Worm (Caenorhabditis elegans) whole organism, L4 larva: ENCODE measurements around the gene K08H10.10.
A peak's percentile ranks its signal among the peaks of the same experiment; 100 is the strongest.

Experiments used
- F10B5.3 ChIP-seq: sonication (generic microtip); optimal IDR thresholded peaks from 2 replicates; lab custom pipeline; 2016; ENCODE audit warnings: mild to moderate bottlenecking, missing genetic modification characterization, missing compliant biosample characterization
- F44E2.7 ChIP-seq: fragments of 200-800 bp; sonication (Bioruptor generic); IDR thresholded peaks from 2 replicates; pipeline ENCODE4 v2.1.2; 2022; ENCODE audit warnings: missing genetic modification characterization, missing compliant biosample characterization
- R02D3.7 ChIP-seq: fragments of 150-350 bp; sonication (generic microtip); optimal IDR thresholded peaks from 3 replicates; lab custom pipeline; 2014; ENCODE audit warnings: missing biosample characterization, missing genetic modification characterization
- T20F7.1 ChIP-seq: fragments of 200-800 bp; sonication (Bioruptor generic); optimal IDR thresholded peaks from 2 replicates; lab custom pipeline; 2018; ENCODE audit warnings: mild to moderate bottlenecking, missing genetic modification characterization, missing compliant biosample characterization
- Y105C5A.15 ChIP-seq: fragments of 200-800 bp; sonication (Bioruptor generic); IDR thresholded peaks from 2 replicates; pipeline ENCODE4 v1.3.6; 2022; ENCODE audit warnings: missing genetic modification characterization, missing compliant biosample characterization
- Y75B8A.6 ChIP-seq: fragments of 200-800 bp; sonication (Bioruptor generic); IDR thresholded peaks from 2 replicates; pipeline ENCODE4 v1.3.6; 2022; ENCODE audit warnings: missing genetic modification reagents, missing genetic modification characterization, missing compliant biosample characterization
- ZK337.2 ChIP-seq: fragments of 200-800 bp; sonication (Bioruptor generic); IDR thresholded peaks from 2 replicates; pipeline ENCODE4 v1.3.6; 2022; ENCODE audit warnings: missing genetic modification reagents, missing genetic modification characterization, missing compliant biosample characterization
- aha-1 ChIP-seq: fragments of 150-350 bp; peaks from one replicate; lab custom pipeline; 2014; ENCODE audit warnings: missing biosample characterization, missing genetic modification characterization
- ama-1 ChIP-seq: fragments of 150-350 bp; optimal IDR thresholded peaks from 2 replicates; lab custom pipeline; 2014; ENCODE audit warnings: inconsistent platforms, mixed read lengths
- arid-1 ChIP-seq: fragments of 200-800 bp; sonication (Bioruptor generic); conservative IDR thresholded peaks from 2 replicates; pipeline ENCODE4 v1.3.6; 2022; ENCODE audit warnings: missing genetic modification reagents, missing genetic modification characterization, missing compliant biosample characterization
- ceh-32 ChIP-seq: sonication (generic microtip); optimal IDR thresholded peaks from 2 replicates; lab custom pipeline; 2016; ENCODE audit warnings: mild to moderate bottlenecking, missing genetic modification characterization, missing compliant biosample characterization; ENCODE audit not compliant: poor library complexity
- ceh-44 ChIP-seq: fragments of 200-800 bp; sonication (Bioruptor generic); IDR thresholded peaks from 2 replicates; pipeline ENCODE4 v1.3.6; 2022; ENCODE audit warnings: missing genetic modification reagents, missing genetic modification characterization, missing compliant biosample characterization
- ceh-82 ChIP-seq: sonication (generic microtip); optimal IDR thresholded peaks from 2 replicates; lab custom pipeline; 2017; ENCODE audit warnings: missing biosample characterization, missing genetic modification characterization
- ctbp-1 ChIP-seq: fragments of 200-800 bp; sonication (Bioruptor generic); IDR thresholded peaks from 2 replicates; pipeline ENCODE4 v1.3.6; 2022; ENCODE audit warnings: missing genetic modification reagents, missing genetic modification characterization, missing compliant biosample characterization
- daf-12 ChIP-seq: fragments of 150-350 bp; optimal IDR thresholded peaks from 2 replicates; lab custom pipeline; 2014; ENCODE audit warnings: missing biosample characterization, missing genetic modification reagents, missing genetic modification characterization
- daf-19 ChIP-seq: fragments of 200-800 bp; sonication (Bioruptor generic); conservative IDR thresholded peaks from 2 replicates; pipeline ENCODE4 v1.3.6; 2022; ENCODE audit warnings: missing genetic modification characterization, missing compliant biosample characterization
- dmd-8 ChIP-seq: fragments of 200-800 bp; sonication (Bioruptor generic); IDR thresholded peaks from 2 replicates; pipeline ENCODE4 v1.3.6; 2022; ENCODE audit warnings: missing genetic modification characterization, missing compliant biosample characterization
- dpl-1 ChIP-seq: fragments of 150-350 bp; optimal IDR thresholded peaks from 2 replicates; lab custom pipeline; 2014; ENCODE audit warnings: missing biosample characterization, missing genetic modification reagents, missing genetic modification characterization
- dve-1 ChIP-seq: sonication (generic microtip); optimal IDR thresholded peaks from 2 replicates; lab custom pipeline; 2017; ENCODE audit warnings: antibody characterized with exemption, mild to moderate bottlenecking, missing genetic modification characterization, missing compliant biosample characterization; ENCODE audit not compliant: insufficient read depth
- egl-43 ChIP-seq: fragments of 200-800 bp; sonication (Bioruptor generic); IDR thresholded peaks from 2 replicates; pipeline ENCODE4 v1.3.6; 2022; ENCODE audit warnings: missing genetic modification reagents, missing genetic modification characterization, missing compliant biosample characterization
- fos-1 ChIP-seq: fragments of 150-350 bp; optimal IDR thresholded peaks from 2 replicates; lab custom pipeline; 2014; ENCODE audit warnings: missing biosample characterization, missing genetic modification characterization
- gei-8 ChIP-seq: fragments of 200-800 bp; sonication (Bioruptor generic); optimal IDR thresholded peaks from 2 replicates; lab custom pipeline; 2018; ENCODE audit warnings: mild to moderate bottlenecking, missing genetic modification characterization, missing compliant biosample characterization
- hlh-30 ChIP-seq: sonication (generic microtip); optimal IDR thresholded peaks from 2 replicates; lab custom pipeline; 2017; ENCODE audit warnings: antibody characterized with exemption, mild to moderate bottlenecking, missing genetic modification characterization, missing compliant biosample characterization; ENCODE audit not compliant: insufficient read depth
- lim-7 ChIP-seq: fragments of 200-800 bp; sonication (Bioruptor generic); IDR thresholded peaks from 2 replicates; pipeline ENCODE4 v1.3.6; 2022; ENCODE audit warnings: missing genetic modification characterization, missing compliant biosample characterization
- lin-1 ChIP-seq: fragments of 200-800 bp; sonication (Bioruptor generic); IDR thresholded peaks from 2 replicates; pipeline ENCODE4 v1.3.6; 2022; ENCODE audit warnings: missing genetic modification reagents, missing genetic modification characterization, missing compliant biosample characterization
- lin-15B ChIP-seq: fragments of 150-350 bp; sonication (generic microtip); optimal IDR thresholded peaks from 3 replicates; lab custom pipeline; 2014; ENCODE audit warnings: missing biosample characterization, missing genetic modification characterization
- lin-29 ChIP-seq: fragments of 200-800 bp; sonication (Bioruptor generic); IDR thresholded peaks from 2 replicates; pipeline ENCODE4 v1.3.6; 2022; ENCODE audit warnings: missing genetic modification reagents, missing genetic modification characterization, missing compliant biosample characterization
- lsy-2 ChIP-seq, 2 experiments: fragments of 150-350 bp in 1 of 2; sonication (generic microtip) in 1 of 2; optimal IDR thresholded peaks; 2 replicates each; lab custom pipeline; 2014 to 2017; ENCODE audit warnings: missing biosample characterization in 2 of 2, missing genetic modification characterization in 2 of 2
- mdt-29 ChIP-seq: fragments of 200-800 bp; sonication (Bioruptor generic); IDR thresholded peaks from 2 replicates; pipeline ENCODE4 v1.3.6; 2022; ENCODE audit warnings: missing genetic modification reagents, missing genetic modification characterization, missing compliant biosample characterization
- mep-1 ChIP-seq: fragments of 150-350 bp; sonication (generic microtip); optimal IDR thresholded peaks from 3 replicates; lab custom pipeline; 2014; ENCODE audit warnings: missing biosample characterization, missing genetic modification characterization
- mes-2 ChIP-seq: sonication (generic microtip); optimal IDR thresholded peaks from 2 replicates; lab custom pipeline; 2016; ENCODE audit warnings: missing genotype, mild to moderate bottlenecking, missing genetic modification characterization, missing compliant biosample characterization; ENCODE audit not compliant: poor library complexity, severe bottlenecking
- mxl-3 ChIP-seq: fragments of 200-800 bp; sonication (Bioruptor generic); optimal IDR thresholded peaks from 2 replicates; lab custom pipeline; 2018; ENCODE audit warnings: mild to moderate bottlenecking, missing genetic modification characterization, missing compliant biosample characterization
- nhr-10 ChIP-seq: fragments of 150-350 bp; optimal IDR thresholded peaks from 2 replicates; lab custom pipeline; 2014; ENCODE audit warnings: missing biosample characterization, missing genetic modification characterization
- nhr-102 ChIP-seq: sonication (generic microtip); optimal IDR thresholded peaks from 2 replicates; lab custom pipeline; 2016; ENCODE audit warnings: mild to moderate bottlenecking, missing genetic modification characterization, moderate library complexity, missing compliant biosample characterization
- nhr-25 ChIP-seq: sonication (generic microtip); optimal IDR thresholded peaks from 2 replicates; lab custom pipeline; 2017; ENCODE audit warnings: missing genetic modification characterization, mild to moderate bottlenecking, missing compliant biosample characterization, antibody characterized with exemption, moderate library complexity, borderline replicate concordance; ENCODE audit not compliant: insufficient read depth
- nhr-6 ChIP-seq: fragments of 150-350 bp; optimal IDR thresholded peaks from 2 replicates; lab custom pipeline; 2014; ENCODE audit warnings: missing biosample characterization, missing genetic modification characterization
- nhr-76 ChIP-seq: fragments of 150-350 bp; optimal IDR thresholded peaks from 2 replicates; lab custom pipeline; 2014; ENCODE audit warnings: missing biosample characterization, missing genetic modification characterization
- pha-4 ChIP-seq, 2 experiments: fragments of 150-350 bp in 1 of 2; fragments of 200-800 bp in 1 of 2; sonication (Bioruptor generic) in 1 of 2; IDR thresholded peaks in 1 of 2; optimal IDR thresholded peaks in 1 of 2; 2 replicates each; pipeline versions ENCODE4 v1.3.6 to Lab custom; 2014 to 2022; ENCODE audit warnings: missing genetic modification characterization in 2 of 2, missing genetic modification reagents in 2 of 2, missing biosample characterization in 1 of 2, missing compliant biosample characterization in 1 of 2
- rbr-2 ChIP-seq: sonication (generic microtip); optimal IDR thresholded peaks from 2 replicates; lab custom pipeline; 2016; ENCODE audit warnings: missing genotype, missing genetic modification characterization, missing compliant biosample characterization
- set-16 ChIP-seq: fragments of 200-800 bp; sonication (Bioruptor generic); IDR thresholded peaks from 2 replicates; pipeline ENCODE4 v1.3.6; 2022; ENCODE audit warnings: missing genetic modification reagents, missing genetic modification characterization, missing compliant biosample characterization
- snpc-1.2 ChIP-seq: fragments of 200-800 bp; sonication (Bioruptor generic); IDR thresholded peaks from 2 replicates; pipeline ENCODE4 v1.3.6; 2022; ENCODE audit warnings: missing genetic modification reagents, missing genetic modification characterization, missing compliant biosample characterization
- snpc-4 ChIP-seq: fragments of 150-350 bp; optimal IDR thresholded peaks from 2 replicates; lab custom pipeline; 2014; ENCODE audit warnings: missing biosample characterization, missing genetic modification characterization
- spr-1 ChIP-seq: sonication (generic microtip); optimal IDR thresholded peaks from 2 replicates; lab custom pipeline; 2016; ENCODE audit warnings: mild to moderate bottlenecking, missing genetic modification characterization, missing compliant biosample characterization
- tag-97 ChIP-seq: fragments of 200-800 bp; sonication (Bioruptor generic); IDR thresholded peaks from 2 replicates; pipeline ENCODE4 v1.3.6; 2022; ENCODE audit warnings: missing genetic modification characterization, missing compliant biosample characterization
- tra-1 ChIP-seq: fragments of 200-800 bp; sonication (Bioruptor generic); IDR thresholded peaks from 2 replicates; pipeline ENCODE4 v1.3.6; 2022; ENCODE audit warnings: missing genetic modification reagents, missing genetic modification characterization, missing compliant biosample characterization
- unc-39 ChIP-seq: sonication (generic microtip); optimal IDR thresholded peaks from 2 replicates; lab custom pipeline; 2017; ENCODE audit warnings: missing biosample characterization, missing genetic modification characterization
- unc-62 ChIP-seq, 3 experiments: fragments of 150-350 bp in 1 of 3; sonication (generic microtip); optimal IDR thresholded peaks in 2 of 3; peaks in 1 of 3; 1 replicate in 1 of 3; 2 replicates in 2 of 3; lab custom pipeline; 2014 to 2017; ENCODE audit warnings: missing biosample characterization in 3 of 3, missing genetic modification characterization in 3 of 3, missing genetic modification reagents in 3 of 3, missing genotype in 1 of 3
- zfp-3 ChIP-seq: fragments of 200-800 bp; sonication (Bioruptor generic); conservative IDR thresholded peaks from 2 replicates; pipeline ENCODE4 v1.3.6; 2022; ENCODE audit warnings: missing genetic modification reagents, missing genetic modification characterization, missing compliant biosample characterization
- ztf-11 ChIP-seq: fragments of 150-350 bp; optimal IDR thresholded peaks from 2 replicates; lab custom pipeline; 2014; ENCODE audit warnings: missing biosample characterization, missing genetic modification characterization

Gene K08H10.10

ce11 chrV:10031384-10032171 lies 30.7 kb downstream of the K08H10.10 start (continued):
- no peak for TF ChIP-seq F44E2.7 (GFP tag; lab: Robert Waterston, UW)
- TF ChIP-seq snpc-1.2 (GFP tag; lab: Robert Waterston, UW): no peak
- TF ChIP-seq ceh-32: no peak
- TF ChIP-seq R02D3.7 (tag; lab: Kevin White, UChicago): no peak
- TF ChIP-seq ztf-11 (tag; lab: Kevin White, UChicago): no peak
- no peak for TF ChIP-seq snpc-4 (tag; lab: Kevin White, UChicago)
- TF ChIP-seq nhr-10 (tag; lab: Kevin White, UChicago): no peak
- no peak for TF ChIP-seq rbr-2 (tag; lab: Kevin White, UChicago)
- TF ChIP-seq lin-29 (GFP tag; lab: Robert Waterston, UW): 0 out of 2 replicates have a peak, but pooled peaks have one; percentile 13
- TF ChIP-seq tra-1 (GFP tag; lab: Robert Waterston, UW): 0 out of 2 replicates have a peak, but pooled peaks have one; percentile 32
- no peak for TF ChIP-seq nhr-25
- no peak for TF ChIP-seq ZK337.2 (GFP tag; lab: Robert Waterston, UW)
- peak; percentile 50 for TF ChIP-seq hlh-30 (tag; lab: Kevin White, UChicago)
- TF ChIP-seq mes-2 (tag; lab: Kevin White, UChicago): peak; percentile 87
- TF ChIP-seq pha-4 (GFP tag; IDR thresholded peaks at IDR 0.05; lab: Robert Waterston, UW): no peak
- no peak for TF ChIP-seq pha-4 (tag; optimal IDR thresholded peaks at IDR 0.05; lab: Kevin White, UChicago)
- no peak for TF ChIP-seq lim-7 (GFP tag; lab: Robert Waterston, UW)
- no peak for TF ChIP-seq unc-62 (GFP tag; optimal IDR thresholded peaks at IDR 0.05 in 1 of 2; lab: Kevin White, UChicago)
- no peak for TF ChIP-seq unc-62 (tag; optimal IDR thresholded peaks at IDR 0.05; lab: Kevin White, UChicago)
- TF ChIP-seq fos-1 (tag; lab: Kevin White, UChicago): no peak
- TF ChIP-seq dpl-1 (GFP tag; lab: Kevin White, UChicago): peak; percentile 88
- TF ChIP-seq Y105C5A.15 (GFP tag; lab: Robert Waterston, UW): no peak
- peak in 1 of 2 experiments; percentile 48 for TF ChIP-seq lsy-2 (tag; optimal IDR thresholded peaks at IDR 0.05; lab: Kevin White, UChicago)
- 0 out of 2 replicates have a peak, but pooled peaks have one; percentile 45 for TF ChIP-seq lin-1 (GFP tag; lab: Robert Waterston, UW)
- no peak for TF ChIP-seq daf-19 (GFP tag; lab: Robert Waterston, UW)
- TF ChIP-seq dve-1 (tag; lab: Kevin White, UChicago): peak; percentile 43
- peak; percentile 73 for TF ChIP-seq mxl-3
- TF ChIP-seq unc-39 (tag; lab: Kevin White, UChicago): no peak
- TF ChIP-seq mep-1: peak; percentile 24
- TF ChIP-seq T20F7.1: no peak
- TF ChIP-seq ceh-82: no peak
- TF ChIP-seq Y75B8A.6 (GFP tag; lab: Robert Waterston, UW): no peak
- no peak for TF ChIP-seq set-16 (GFP tag; lab: Robert Waterston, UW)
- TF ChIP-seq aha-1 (tag; lab: Kevin White, UChicago): no peak
- no peak for TF ChIP-seq nhr-6
- no peak for TF ChIP-seq arid-1
- TF ChIP-seq dmd-8 (GFP tag; lab: Robert Waterston, UW): no peak
- TF ChIP-seq zfp-3 (GFP tag; lab: Robert Waterston, UW): no peak
- no peak for TF ChIP-seq F10B5.3 (tag; lab: Kevin White, UChicago)
- TF ChIP-seq nhr-102: peak; percentile 31
- TF ChIP-seq nhr-76 (tag; lab: Kevin White, UChicago): no peak
- no peak for TF ChIP-seq spr-1
- TF ChIP-seq ctbp-1 (GFP tag; lab: Robert Waterston, UW): no peak
- no peak for TF ChIP-seq ceh-44 (GFP tag; lab: Robert Waterston, UW)
- no peak for TF ChIP-seq mdt-29 (GFP tag; lab: Robert Waterston, UW)
- no peak for TF ChIP-seq lin-15B (tag; lab: Kevin White, UChicago)
- no peak for TF ChIP-seq tag-97 (GFP tag; lab: Robert Waterston, UW)
- TF ChIP-seq ama-1 (lab: Kevin White, UChicago): no peak
- TF ChIP-seq daf-12 (tag; lab: Kevin White, UChicago): no peak
- no peak for TF ChIP-seq gei-8 (GFP tag; lab: Kevin White, UChicago)
- no peak for TF ChIP-seq egl-43 (GFP tag; lab: Robert Waterston, UW)
